Fruit fly (Drosophila melanogaster): Measurements from ENCODE around the gene sloth2.

Gene sloth2

dm6 chrX:6969364-6970137 lies 41.6 kb upstream of the sloth2 start, which contains the start of gene CG4586 (continued):
- TF ChIP-seq CG8944 (GFP tag; optimal IDR thresholded peaks at IDR 0.05), result peak; percentile 89
- peak; percentile 96 for TF ChIP-seq HLH54F (GFP tag; optimal IDR thresholded peaks at IDR 0.05)
- TF ChIP-seq vvl (GFP tag; IDR thresholded peaks at IDR 0.05), result peak; percentile 98
- TF ChIP-seq corto (GFP tag; optimal IDR thresholded peaks at IDR 0.05), result peak; percentile 96
- TF ChIP-seq CG2875 (GFP tag; optimal IDR thresholded peaks at IDR 0.05), result peak; percentile 93
- TF ChIP-seq phol (tag; optimal IDR thresholded peaks at IDR 0.05), result peak; percentile 89
- peak; percentile 92 for TF ChIP-seq Dek (tag; optimal IDR thresholded peaks at IDR 0.05)
- peak; percentile 92 for TF ChIP-seq CG5245 (GFP tag; optimal IDR thresholded peaks at IDR 0.05)
- TF ChIP-seq Optix (GFP tag; IDR thresholded peaks at IDR 0.05), result peak; percentile 93
- peak; percentile 92 for TF ChIP-seq HLH3B (GFP tag; IDR thresholded peaks at IDR 0.05)
- peak; percentile 91 for TF ChIP-seq chn (GFP tag; optimal IDR thresholded peaks at IDR 0.05)
- TF ChIP-seq CG16779 (GFP tag; IDR thresholded peaks at IDR 0.05), result peak; percentile 94
- no peak for TF ChIP-seq Lpt (GFP tag; optimal IDR thresholded peaks at IDR 0.05)
- TF ChIP-seq CG4360 (GFP tag; IDR thresholded peaks at IDR 0.05), result peak; percentile 66
- peak; percentile 22 for TF ChIP-seq CG9797 (GFP tag; optimal IDR thresholded peaks at IDR 0.05)
- no peak for TF ChIP-seq CG13287 (GFP tag; IDR thresholded peaks at IDR 0.05; ENCODE audit: partially characterized antibody)
- peak; percentile 96 for TF ChIP-seq repo (GFP tag; optimal IDR thresholded peaks at IDR 0.05)
- peak; percentile 97 for TF ChIP-seq CG34376 (GFP tag; optimal IDR thresholded peaks at IDR 0.05)
- peak; percentile 97 for TF ChIP-seq lbe (GFP tag; optimal IDR thresholded peaks at IDR 0.05)
- TF ChIP-seq lov (optimal IDR thresholded peaks at IDR 0.05), result no peak
- TF ChIP-seq lov (GFP tag; IDR thresholded peaks at IDR 0.05), result peak; percentile 95
- peak; percentile 90 for TF ChIP-seq Mrtf (GFP tag; IDR thresholded peaks at IDR 0.05)
- TF ChIP-seq maf-S (GFP tag; optimal IDR thresholded peaks at IDR 0.05), result peak; percentile 94
- peak; percentile 70 for TF ChIP-seq Abd-B (GFP tag; optimal IDR thresholded peaks at IDR 0.05)
- peak; percentile 96 for TF ChIP-seq Dip3 (GFP tag; optimal IDR thresholded peaks at IDR 0.05)
- TF ChIP-seq her (GFP tag; optimal IDR thresholded peaks at IDR 0.05), result peak; percentile 97
- TF ChIP-seq hkb (optimal IDR thresholded peaks at IDR 0.05), result no peak
- peak; percentile 99 for TF ChIP-seq hkb (GFP tag; IDR thresholded peaks at IDR 0.05)
- TF ChIP-seq kah (GFP tag; optimal IDR thresholded peaks at IDR 0.05), result peak; percentile 84
- peak; percentile 75 for TF ChIP-seq CG10959 (GFP tag; IDR thresholded peaks at IDR 0.05)
- TF ChIP-seq CG10431 (GFP tag; optimal IDR thresholded peaks at IDR 0.05), result peak; percentile 72
- peak; percentile 91 for TF ChIP-seq CG17829 (tag; optimal IDR thresholded peaks at IDR 0.05)
- TF ChIP-seq CG17359 (tag; optimal IDR thresholded peaks at IDR 0.05), result peak; percentile 97
- TF ChIP-seq crol (GFP tag; IDR thresholded peaks at IDR 0.05), result 0 out of 2 replicates have a peak, but pooled peaks have one; percentile 31
- TF ChIP-seq Asciz (GFP tag; optimal IDR thresholded peaks at IDR 0.05), result peak; percentile 96
- peak; percentile 98 for TF ChIP-seq so (GFP tag; IDR thresholded peaks at IDR 0.05)
- TF ChIP-seq HmgZ (tag; optimal IDR thresholded peaks at IDR 0.05), result peak; percentile 97
- TF ChIP-seq CG10274 (GFP tag; optimal IDR thresholded peaks at IDR 0.05), result peak; percentile 89
- peak; percentile 94 for TF ChIP-seq CG5953 (GFP tag; IDR thresholded peaks at IDR 0.05)
- peak; percentile 91 for TF ChIP-seq CG32767 (GFP tag; IDR thresholded peaks at IDR 0.05)
- peak; percentile 89 for TF ChIP-seq CG10979 (tag; optimal IDR thresholded peaks at IDR 0.05)
- peak; percentile 96 for TF ChIP-seq mirr (GFP tag; optimal IDR thresholded peaks at IDR 0.05)
- TF ChIP-seq tap (tag; optimal IDR thresholded peaks at IDR 0.05), result peak; percentile 96
- TF ChIP-seq D (optimal IDR thresholded peaks at IDR 0.05), result no peak
- TF ChIP-seq D (GFP tag; optimal IDR thresholded peaks at IDR 0.05), result peak; percentile 86
- peak; percentile 97 for TF ChIP-seq CG6765 (GFP tag; optimal IDR thresholded peaks at IDR 0.05)
- peak; percentile 96 for TF ChIP-seq CG12659 (GFP tag; optimal IDR thresholded peaks at IDR 0.05)
- peak; percentile 85 for TF ChIP-seq esg (GFP tag; conservative IDR thresholded peaks at IDR 0.05)
- no peak for TF ChIP-seq Sin3A (optimal IDR thresholded peaks at IDR 0.05)
- peak; percentile 89 for TF ChIP-seq fd3F (GFP tag; optimal IDR thresholded peaks at IDR 0.05)
- peak; percentile 87 for TF ChIP-seq CG5180 (GFP tag; optimal IDR thresholded peaks at IDR 0.05)
